Worm (Caenorhabditis elegans) whole organism, L1 larva: ENCODE measurements around the gene T03G6.3.
A peak's percentile ranks its signal among the peaks of the same experiment; 100 is the strongest.

ENCODE experiments used
- C04F5.9 ChIP-seq: sonication (generic microtip); optimal IDR thresholded peaks from 2 replicates; lab custom pipeline; 2016; ENCODE audit warnings: missing genetic modification characterization, missing compliant biosample characterization
- C16A3.4 ChIP-seq: fragments of 150-350 bp; optimal IDR thresholded peaks from 2 replicates; lab custom pipeline; 2014; ENCODE audit warnings: missing biosample characterization, missing genetic modification characterization
- C34B4.2 ChIP-seq: sonication (generic microtip); optimal IDR thresholded peaks from 2 replicates; lab custom pipeline; 2017; ENCODE audit warnings: mild to moderate bottlenecking, missing genetic modification characterization, missing compliant biosample characterization
- Y116A8C.19 ChIP-seq: sonication (generic microtip); optimal IDR thresholded peaks from 2 replicates; lab custom pipeline; 2016; ENCODE audit warnings: missing compliant biosample characterization, missing genetic modification characterization, borderline replicate concordance
- aha-1 ChIP-seq: fragments of 150-350 bp; optimal IDR thresholded peaks from 2 replicates; lab custom pipeline; 2014; ENCODE audit warnings: missing biosample characterization, missing genetic modification characterization
- blmp-1 ChIP-seq: fragments of 150-350 bp; optimal IDR thresholded peaks from 2 replicates; lab custom pipeline; 2014; ENCODE audit warnings: missing biosample characterization, missing genetic modification characterization
- ceh-88 ChIP-seq: fragments of 200-800 bp; sonication (Bioruptor generic); IDR thresholded peaks from 2 replicates; pipeline ENCODE4 v1.3.6; 2022; ENCODE audit warnings: missing genetic modification characterization, missing compliant biosample characterization
- ceh-90 ChIP-seq: sonication (generic microtip); optimal IDR thresholded peaks from 2 replicates; lab custom pipeline; 2016; ENCODE audit warnings: missing genetic modification characterization, missing compliant biosample characterization
- ces-1 ChIP-seq: fragments of 150-350 bp; optimal IDR thresholded peaks from 2 replicates; lab custom pipeline; 2014; ENCODE audit warnings: missing biosample characterization, missing genetic modification reagents, missing genetic modification characterization
- dpl-1 ChIP-seq, 3 experiments: fragments of 150-350 bp in 2 of 3; sonication (generic microtip) in 1 of 3; optimal IDR thresholded peaks; 2 replicates each; lab custom pipeline; 2014 to 2017; ENCODE audit warnings: missing biosample characterization in 3 of 3, missing genetic modification characterization in 3 of 3, missing genetic modification reagents in 3 of 3
- efl-1 ChIP-seq, 4 experiments: fragments of 150-350 bp; optimal IDR thresholded peaks in 3 of 4; peaks in 1 of 4; 1 replicate in 1 of 4; 2 replicates in 3 of 4; lab custom pipeline; 2014; ENCODE audit warnings: missing biosample characterization in 2 of 4, missing genetic modification characterization in 2 of 4, missing genetic modification reagents in 2 of 4
- elt-2 ChIP-seq: sonication (generic microtip); optimal IDR thresholded peaks from 2 replicates; lab custom pipeline; 2016; ENCODE audit warnings: missing genetic modification characterization, mild to moderate bottlenecking, inconsistent platforms, missing compliant biosample characterization, missing genetic modification reagents
- fkh-10 ChIP-seq: sonication (generic microtip); optimal IDR thresholded peaks from 2 replicates; lab custom pipeline; 2017; ENCODE audit warnings: missing biosample characterization, missing genetic modification reagents, missing genetic modification characterization
- fkh-8 ChIP-seq: sonication (generic microtip); optimal IDR thresholded peaks from 2 replicates; lab custom pipeline; 2016; ENCODE audit warnings: mild to moderate bottlenecking, missing genetic modification characterization, missing compliant biosample characterization
- hlh-17 ChIP-seq: fragments of 200-800 bp; sonication (Bioruptor generic); optimal IDR thresholded peaks from 2 replicates; lab custom pipeline; 2018; ENCODE audit warnings: missing genetic modification characterization, mild to moderate bottlenecking, missing compliant biosample characterization, moderate library complexity, borderline replicate concordance
- hlh-4 ChIP-seq: sonication (generic microtip); optimal IDR thresholded peaks from 2 replicates; lab custom pipeline; 2016; ENCODE audit warnings: mild to moderate bottlenecking, missing genetic modification characterization, missing compliant biosample characterization
- jun-1 ChIP-seq: fragments of 150-350 bp; optimal IDR thresholded peaks from 2 replicates; lab custom pipeline; 2014; ENCODE audit warnings: missing biosample characterization, missing genetic modification reagents, missing genetic modification characterization
- lin-14 ChIP-seq: fragments of 200-800 bp; sonication (Bioruptor generic); optimal IDR thresholded peaks from 2 replicates; lab custom pipeline; 2018; ENCODE audit warnings: mild to moderate bottlenecking, missing genetic modification characterization, moderate library complexity, missing compliant biosample characterization
- lir-3 ChIP-seq: sonication (generic microtip); optimal IDR thresholded peaks from 2 replicates; lab custom pipeline; 2016; ENCODE audit warnings: mild to moderate bottlenecking, missing genetic modification characterization, moderate library complexity, missing compliant biosample characterization; ENCODE audit not compliant: poor library complexity
- lsy-2 ChIP-seq, 2 experiments: fragments of 150-350 bp; optimal IDR thresholded peaks; 2 replicates each; lab custom pipeline; 2014; ENCODE audit warnings: missing biosample characterization in 2 of 2, missing genetic modification characterization in 2 of 2
- nhr-12 ChIP-seq: sonication (generic microtip); optimal IDR thresholded peaks from 2 replicates; lab custom pipeline; 2017; ENCODE audit warnings: missing biosample characterization, missing genetic modification characterization
- nhr-19 ChIP-seq: fragments of 200-800 bp; sonication (Bioruptor generic); conservative IDR thresholded peaks from 2 replicates; pipeline ENCODE4 v1.3.6; 2022; ENCODE audit warnings: missing genetic modification characterization, missing compliant biosample characterization
- nhr-20 ChIP-seq: sonication (generic microtip); optimal IDR thresholded peaks from 2 replicates; lab custom pipeline; 2016; ENCODE audit warnings: mild to moderate bottlenecking, missing genetic modification characterization, missing compliant biosample characterization
- nhr-237 ChIP-seq: fragments of 150-350 bp; optimal IDR thresholded peaks from 2 replicates; lab custom pipeline; 2014; ENCODE audit warnings: missing biosample characterization, missing genetic modification characterization
- nhr-28 ChIP-seq: fragments of 150-350 bp; optimal IDR thresholded peaks from 2 replicates; lab custom pipeline; 2014; ENCODE audit warnings: missing biosample characterization, missing genetic modification characterization
- nhr-47 ChIP-seq: sonication (generic microtip); optimal IDR thresholded peaks from 2 replicates; lab custom pipeline; 2016; ENCODE audit warnings: mild to moderate bottlenecking, missing genetic modification characterization, moderate library complexity, missing compliant biosample characterization
- nhr-71 ChIP-seq: sonication (generic microtip); optimal IDR thresholded peaks from 2 replicates; lab custom pipeline; 2016; ENCODE audit warnings: mild to moderate bottlenecking, missing genetic modification characterization, moderate library complexity, missing compliant biosample characterization
- nhr-77 ChIP-seq: fragments of 150-350 bp; optimal IDR thresholded peaks from 2 replicates; lab custom pipeline; 2014; ENCODE audit warnings: missing biosample characterization, missing genetic modification characterization
- nhr-84 ChIP-seq: sonication (generic microtip); optimal IDR thresholded peaks from 2 replicates; lab custom pipeline; 2017; ENCODE audit warnings: missing biosample characterization, missing genetic modification characterization
- pag-3 ChIP-seq: sonication (generic microtip); optimal IDR thresholded peaks from 2 replicates; lab custom pipeline; 2017; ENCODE audit warnings: missing genetic modification characterization, mild to moderate bottlenecking, missing compliant biosample characterization, antibody characterized with exemption, borderline replicate concordance; ENCODE audit not compliant: insufficient read depth
- pax-3 ChIP-seq: fragments of 200-800 bp; sonication (Bioruptor generic); optimal IDR thresholded peaks from 2 replicates; lab custom pipeline; 2018; ENCODE audit warnings: mild to moderate bottlenecking, missing genetic modification characterization, moderate library complexity, missing compliant biosample characterization
- pqm-1 ChIP-seq: sonication (generic microtip); optimal IDR thresholded peaks from 3 replicates; lab custom pipeline; 2017; ENCODE audit warnings: missing biosample characterization, missing genetic modification characterization
- skn-1 ChIP-seq: fragments of 150-350 bp; optimal IDR thresholded peaks from 2 replicates; lab custom pipeline; 2014; ENCODE audit warnings: missing biosample characterization, missing genetic modification characterization
- snpc-4 ChIP-seq: fragments of 150-350 bp; optimal IDR thresholded peaks from 2 replicates; lab custom pipeline; 2014; ENCODE audit warnings: missing biosample characterization, missing genetic modification characterization
- sox-4 ChIP-seq: sonication (generic microtip); optimal IDR thresholded peaks from 2 replicates; lab custom pipeline; 2016; ENCODE audit warnings: missing genetic modification characterization, missing compliant biosample characterization
- swsn-7 ChIP-seq: sonication (generic microtip); optimal IDR thresholded peaks from 2 replicates; lab custom pipeline; 2016; ENCODE audit warnings: missing genetic modification characterization, missing compliant biosample characterization
- tbx-2 ChIP-seq: sonication (generic microtip); optimal IDR thresholded peaks from 2 replicates; lab custom pipeline; 2016; ENCODE audit warnings: missing genetic modification characterization, missing compliant biosample characterization
- unc-130 ChIP-seq: fragments of 150-350 bp; optimal IDR thresholded peaks from 2 replicates; lab custom pipeline; 2017; ENCODE audit warnings: missing biosample characterization, missing genetic modification characterization, inconsistent platforms
- unc-62 ChIP-seq: fragments of 150-350 bp; optimal IDR thresholded peaks from 2 replicates; lab custom pipeline; 2014; ENCODE audit warnings: missing biosample characterization, missing genetic modification reagents, missing genetic modification characterization
- unc-86 ChIP-seq: sonication (generic microtip); optimal IDR thresholded peaks from 2 replicates; lab custom pipeline; 2016; ENCODE audit warnings: missing genetic modification characterization, missing compliant biosample characterization
- vab-15 ChIP-seq: sonication (generic microtip); optimal IDR thresholded peaks from 2 replicates; lab custom pipeline; 2017; ENCODE audit warnings: missing genotype, mild to moderate bottlenecking, missing genetic modification characterization, missing compliant biosample characterization
- zag-1 ChIP-seq: fragments of 150-350 bp; optimal IDR thresholded peaks from 2 replicates; lab custom pipeline; 2014; ENCODE audit warnings: missing biosample characterization, missing genetic modification characterization
- ztf-11 ChIP-seq, 2 experiments: sonication (generic microtip); optimal IDR thresholded peaks; 2 replicates each; lab custom pipeline; 2016 to 2017; ENCODE audit warnings: missing genetic modification characterization in 2 of 2, missing biosample characterization in 1 of 2, missing compliant biosample characterization in 1 of 2

Gene T03G6.3

ce11 chrX:2615626-2616025 lies at the start of gene T03G6.3:
Gene T03G6.3 (minus strand): TSS chrX:2615726.
- TF ChIP-seq efl-1 (optimal IDR thresholded peaks at IDR 0.05; lab: Kevin White, UChicago) = no peak
- TF ChIP-seq efl-1 (GFP tag; optimal IDR thresholded peaks at IDR 0.05 in 1 of 2; lab: Kevin White, UChicago) = peak in 1 of 2 experiments; percentile 11
- TF ChIP-seq blmp-1 = no peak
- TF ChIP-seq jun-1 (tag; lab: Kevin White, UChicago) = no peak
- TF ChIP-seq hlh-4 (tag; lab: Kevin White, UChicago) = no peak

ce11 chrX:2664273-2664672 lies 48.7 kb upstream of the T03G6.3 start, which contains the start of gene F54G2.1:
Gene F54G2.1 (minus strand): TSS chrX:2664373.
- no peak for TF ChIP-seq tbx-2 (tag; lab: Kevin White, UChicago)

ce11 chrX:2663798-2664197 lies 48.3 kb upstream of the T03G6.3 start:
- no peak for TF ChIP-seq fkh-10 (GFP tag; lab: Kevin White, UChicago)
- no peak for TF ChIP-seq ceh-90 (tag; lab: Kevin White, UChicago)
- peak; percentile 4 for TF ChIP-seq nhr-71
- peak; percentile 87 for TF ChIP-seq snpc-4 (tag; lab: Kevin White, UChicago)
- TF ChIP-seq C04F5.9 (tag; lab: Kevin White, UChicago) = no peak
- peak; percentile 9 for TF ChIP-seq nhr-47 (tag; lab: Kevin White, UChicago)
- TF ChIP-seq unc-62 (GFP tag; lab: Kevin White, UChicago) = no peak
- no peak for TF ChIP-seq efl-1 (optimal IDR thresholded peaks at IDR 0.05; lab: Kevin White, UChicago)
- peak in 1 of 2 experiments; percentile 58 for TF ChIP-seq efl-1 (GFP tag; optimal IDR thresholded peaks at IDR 0.05 in 1 of 2; lab: Kevin White, UChicago)

ce11 chrX:2654334-2654733 lies 38.8 kb upstream of the T03G6.3 start:
- TF ChIP-seq elt-2 (tag; lab: Kevin White, UChicago) (no peak), lin-14 (GFP tag; lab: Kevin White, UChicago) (peak; percentile 75), efl-1 (optimal IDR thresholded peaks at IDR 0.05; lab: Kevin White, UChicago) (no peak), efl-1 (GFP tag; optimal IDR thresholded peaks at IDR 0.05 in 1 of 2; lab: Kevin White, UChicago) (peak in 1 of 2 experiments; percentile 31), pqm-1 (tag; lab: Kevin White, UChicago) (no peak), zag-1 (tag; lab: Kevin White, UChicago) (peak; percentile 32), nhr-12 (tag; lab: Kevin White, UChicago) (no peak), C34B4.2 (tag; lab: Kevin White, UChicago) (no peak), unc-130 (tag; lab: Kevin White, UChicago) (no peak)
- TF ChIP-seq, all 84 proteins: peak for 3

ce11 chrX:2641094-2641493 lies 25.6 kb upstream of the T03G6.3 start:
- TF ChIP-seq fkh-8 (peak; percentile 11), pax-3 (no peak), nhr-19 (no peak), nhr-28 (tag; lab: Kevin White, UChicago) (no peak), nhr-77 (no peak), nhr-20 (tag; lab: Kevin White, UChicago) (no peak), snpc-4 (tag; lab: Kevin White, UChicago) (no peak), ztf-11 (tag; optimal IDR thresholded peaks at IDR 0.05; lab: Kevin White, UChicago) (no peak), lir-3 (tag; lab: Kevin White, UChicago) (no peak), pag-3 (tag; lab: Kevin White, UChicago) (no peak), C16A3.4 (tag; lab: Kevin White, UChicago) (no peak), hlh-17 (GFP tag; lab: Kevin White, UChicago) (no peak), ceh-88 (GFP tag; lab: Robert Waterston, UW) (no peak), skn-1 (tag; lab: Kevin White, UChicago) (peak; percentile 86), unc-130 (tag; lab: Kevin White, UChicago) (no peak), C04F5.9 (tag; lab: Kevin White, UChicago) (no peak), zag-1 (tag; lab: Kevin White, UChicago) (no peak), ces-1 (GFP tag; lab: Kevin White, UChicago) (no peak), lsy-2 (tag; optimal IDR thresholded peaks at IDR 0.05; lab: Kevin White, UChicago) (peak in 1 of 2 experiments; percentile 25), nhr-84 (no peak), unc-86 (tag; lab: Kevin White, UChicago) (no peak), nhr-237 (tag; lab: Kevin White, UChicago) (no peak), sox-4 (tag; lab: Kevin White, UChicago) (no peak), Y116A8C.19 (no peak), dpl-1 (GFP tag; optimal IDR thresholded peaks at IDR 0.05; lab: Kevin White, UChicago) (no peak), vab-15 (tag; lab: Kevin White, UChicago) (no peak), swsn-7 (tag; lab: Kevin White, UChicago) (no peak), fkh-10 (GFP tag; lab: Kevin White, UChicago) (no peak), aha-1 (tag; lab: Kevin White, UChicago) (no peak)
